Worm (Caenorhabditis elegans) whole organism, L4/young adult: ENCODE results near the gene tig-3.

Experiments
- W03F9.2 ChIP-seq: fragments of 150-350 bp; optimal IDR thresholded peaks from 2 replicates; lab custom pipeline; 2014; ENCODE audit warnings: missing biosample characterization, missing genetic modification characterization
- dao-5 ChIP-seq: sonication (generic microtip); optimal IDR thresholded peaks from 2 replicates; lab custom pipeline; 2016; ENCODE audit warnings: missing genotype, missing genetic modification characterization, moderate library complexity, missing compliant biosample characterization
- him-1 ChIP-seq: sonication (generic microtip); optimal IDR thresholded peaks from 2 replicates; lab custom pipeline; 2016; ENCODE audit warnings: missing genotype, missing genetic modification reagents, missing genetic modification characterization, missing compliant biosample characterization

tig-3 gene

ce11 chrII:15239681-15240080, 11.9 kb downstream of the tig-3 start:
- TF ChIP-seq W03F9.2 (tag; lab: Kevin White, UChicago) (no peak), dao-5 (tag; lab: Kevin White, UChicago) (no peak), him-1 (tag; lab: Kevin White, UChicago) (no peak)

ce11 chrII:15237160-15237559, 14.4 kb downstream of the tig-3 start:
- TF ChIP-seq W03F9.2 (tag; lab: Kevin White, UChicago) (no peak), him-1 (tag; lab: Kevin White, UChicago) (no peak), dao-5 (tag; lab: Kevin White, UChicago) (no peak)

ce11 chrII:15235597-15235996, 16.0 kb downstream of the tig-3 start:
- TF ChIP-seq W03F9.2 (tag; lab: Kevin White, UChicago) = no peak
- TF ChIP-seq him-1 (tag; lab: Kevin White, UChicago) = no peak
- no peak for TF ChIP-seq dao-5 (tag; lab: Kevin White, UChicago)

ce11 chrII:15233219-15233618, 18.4 kb downstream of the tig-3 start:
- TF ChIP-seq dao-5 (tag; lab: Kevin White, UChicago) (no peak), him-1 (tag; lab: Kevin White, UChicago) (no peak), W03F9.2 (tag; lab: Kevin White, UChicago) (no peak)

- no peak for TF ChIP-seq dao-5 (tag; lab: Kevin White, UChicago)
- peak; percentile 5 for TF ChIP-seq him-1 (tag; lab: Kevin White, UChicago)
- peak; percentile 75 for TF ChIP-seq W03F9.2 (tag; lab: Kevin White, UChicago)
Observed at ce11 chrII:15232705-15233104, 18.9 kb downstream of the tig-3 start, which contains the start of gene Y46E12BL.2. TSS of gene Y46E12BL.2 (plus strand) at chrII:15232947.

- no peak for TF ChIP-seq dao-5 (tag; lab: Kevin White, UChicago)
- TF ChIP-seq him-1 (tag; lab: Kevin White, UChicago) = no peak
- TF ChIP-seq W03F9.2 (tag; lab: Kevin White, UChicago) = no peak
Observed at ce11 chrII:15229785-15230393, 21.7 kb downstream of the tig-3 start, which contains the start of gene spsb-2. TSS of gene spsb-2 (plus strand) at chrII:15230343.

ce11 chrII:15228005-15228404, 23.6 kb downstream of the tig-3 start:
- no peak for TF ChIP-seq dao-5 (tag; lab: Kevin White, UChicago)
- TF ChIP-seq W03F9.2 (tag; lab: Kevin White, UChicago) = no peak
- no peak for TF ChIP-seq him-1 (tag; lab: Kevin White, UChicago)

ce11 chrII:15226805-15227204, 24.8 kb downstream of the tig-3 start:
- TF ChIP-seq dao-5 (tag; lab: Kevin White, UChicago) (no peak), him-1 (tag; lab: Kevin White, UChicago) (no peak), W03F9.2 (tag; lab: Kevin White, UChicago) (no peak)

- TF ChIP-seq him-1 (tag; lab: Kevin White, UChicago) (no peak), W03F9.2 (tag; lab: Kevin White, UChicago) (no peak), dao-5 (tag; lab: Kevin White, UChicago) (no peak)
Observed at ce11 chrII:15226186-15226585, 25.4 kb downstream of the tig-3 start.

ce11 chrII:15220116-15220515, 31.5 kb downstream of the tig-3 start:
- TF ChIP-seq dao-5 (tag; lab: Kevin White, UChicago) (no peak), him-1 (tag; lab: Kevin White, UChicago) (no peak), W03F9.2 (tag; lab: Kevin White, UChicago) (no peak)

- no peak for TF ChIP-seq dao-5 (tag; lab: Kevin White, UChicago)
- TF ChIP-seq W03F9.2 (tag; lab: Kevin White, UChicago) = no peak
- TF ChIP-seq him-1 (tag; lab: Kevin White, UChicago) = no peak
Observed at ce11 chrII:15219033-15219432, 32.6 kb downstream of the tig-3 start.

- TF ChIP-seq dao-5 (tag; lab: Kevin White, UChicago) = no peak
- no peak for TF ChIP-seq him-1 (tag; lab: Kevin White, UChicago)
- TF ChIP-seq W03F9.2 (tag; lab: Kevin White, UChicago) = no peak
Observed at ce11 chrII:15218609-15219008, 33.0 kb downstream of the tig-3 start.

- TF ChIP-seq W03F9.2 (tag; lab: Kevin White, UChicago) = no peak
- no peak for TF ChIP-seq him-1 (tag; lab: Kevin White, UChicago)
- no peak for TF ChIP-seq dao-5 (tag; lab: Kevin White, UChicago)
Observed at ce11 chrII:15217949-15218348, 33.6 kb downstream of the tig-3 start.

ce11 chrII:15213732-15214131, 37.9 kb downstream of the tig-3 start:
- TF ChIP-seq W03F9.2 (tag; lab: Kevin White, UChicago) (no peak), him-1 (tag; lab: Kevin White, UChicago) (no peak), dao-5 (tag; lab: Kevin White, UChicago) (no peak)
